Worm (Caenorhabditis elegans) whole organism, late embryonic: ENCODE data around the gene F02A9.1.

ENCODE experiments used
- C08G9.2 ChIP-seq: sonication (generic microtip); optimal IDR thresholded peaks from 2 replicates; lab custom pipeline; 2016; ENCODE audit warnings: mild to moderate bottlenecking, missing genetic modification characterization, moderate library complexity, missing compliant biosample characterization
- C38D4.7 ChIP-seq: fragments of 200-800 bp; sonication (Bioruptor generic); optimal IDR thresholded peaks from 2 replicates; lab custom pipeline; 2018; ENCODE audit warnings: mild to moderate bottlenecking, missing genetic modification characterization, moderate library complexity, missing compliant biosample characterization
- K09A11.1 ChIP-seq: sonication (generic microtip); optimal IDR thresholded peaks from 2 replicates; lab custom pipeline; 2017; ENCODE audit warnings: antibody characterized with exemption, mild to moderate bottlenecking, missing genetic modification characterization, missing compliant biosample characterization; ENCODE audit not compliant: insufficient read depth
- T23F11.4 ChIP-seq: fragments of 200-800 bp; sonication (Bioruptor generic); optimal IDR thresholded peaks from 2 replicates; lab custom pipeline; 2018; ENCODE audit warnings: mild to moderate bottlenecking, missing genetic modification characterization, missing compliant biosample characterization
- Y22D7AL.16 ChIP-seq: sonication (generic microtip); optimal IDR thresholded peaks from 2 replicates; lab custom pipeline; 2016; ENCODE audit warnings: missing genetic modification characterization, missing compliant biosample characterization
- ama-1 ChIP-seq: fragments of 150-350 bp; optimal IDR thresholded peaks from 2 replicates; lab custom pipeline; 2014
- ceh-24 ChIP-seq: sonication (generic microtip); optimal IDR thresholded peaks from 2 replicates; lab custom pipeline; 2016; ENCODE audit warnings: mild to moderate bottlenecking, missing genetic modification characterization, missing compliant biosample characterization
- ceh-31 ChIP-seq: sonication (generic microtip); optimal IDR thresholded peaks from 2 replicates; lab custom pipeline; 2016; ENCODE audit warnings: missing genetic modification characterization, missing compliant biosample characterization
- ceh-34 ChIP-seq: sonication (generic microtip); optimal IDR thresholded peaks from 2 replicates; lab custom pipeline; 2016; ENCODE audit warnings: mild to moderate bottlenecking, missing genetic modification characterization, missing compliant biosample characterization
- ceh-6 ChIP-seq: fragments of 200-800 bp; sonication (Bioruptor generic); optimal IDR thresholded peaks from 2 replicates; lab custom pipeline; 2018; ENCODE audit warnings: mild to moderate bottlenecking, missing genetic modification characterization, missing compliant biosample characterization
- che-1 ChIP-seq: sonication (generic microtip); optimal IDR thresholded peaks from 2 replicates; lab custom pipeline; 2016; ENCODE audit warnings: mild to moderate bottlenecking, missing genetic modification characterization, missing compliant biosample characterization
- dve-1 ChIP-seq: sonication (generic microtip); optimal IDR thresholded peaks from 2 replicates; lab custom pipeline; 2017; ENCODE audit warnings: antibody characterized with exemption, mild to moderate bottlenecking, missing genetic modification characterization, missing compliant biosample characterization
- elt-2 ChIP-seq: sonication (generic microtip); optimal IDR thresholded peaks from 2 replicates; lab custom pipeline; 2016; ENCODE audit warnings: missing genetic modification reagents, missing genetic modification characterization, missing compliant biosample characterization
- elt-4 ChIP-seq: sonication (generic microtip); optimal IDR thresholded peaks from 2 replicates; lab custom pipeline; 2016; ENCODE audit warnings: missing genetic modification characterization, missing compliant biosample characterization
- ets-4 ChIP-seq: sonication (generic microtip); optimal IDR thresholded peaks from 2 replicates; lab custom pipeline; 2016; ENCODE audit warnings: missing genetic modification characterization, missing compliant biosample characterization
- eyg-1 ChIP-seq: sonication (generic microtip); optimal IDR thresholded peaks from 2 replicates; lab custom pipeline; 2016; ENCODE audit warnings: missing genotype, missing genetic modification characterization, missing compliant biosample characterization
- fkh-10 ChIP-seq: fragments of 150-350 bp; optimal IDR thresholded peaks from 2 replicates; lab custom pipeline; 2014; ENCODE audit warnings: missing biosample characterization, missing genetic modification reagents, missing genetic modification characterization
- fkh-6 ChIP-seq: sonication (generic microtip); optimal IDR thresholded peaks from 2 replicates; lab custom pipeline; 2016; ENCODE audit warnings: missing genetic modification characterization, missing compliant biosample characterization
- gmeb-2 ChIP-seq: sonication (generic microtip); optimal IDR thresholded peaks from 2 replicates; lab custom pipeline; 2016; ENCODE audit warnings: missing genetic modification characterization, inconsistent platforms, missing compliant biosample characterization
- hlh-13 ChIP-seq: fragments of 200-800 bp; sonication (Bioruptor generic); optimal IDR thresholded peaks from 2 replicates; lab custom pipeline; 2018; ENCODE audit warnings: mild to moderate bottlenecking, missing genetic modification characterization, missing compliant biosample characterization
- hlh-15 ChIP-seq: sonication (generic microtip); optimal IDR thresholded peaks from 2 replicates; lab custom pipeline; 2016; ENCODE audit warnings: missing genetic modification characterization, missing compliant biosample characterization
- hlh-8 ChIP-seq: sonication (generic microtip); optimal IDR thresholded peaks from 2 replicates; lab custom pipeline; 2016; ENCODE audit warnings: missing genotype, missing genetic modification characterization, missing compliant biosample characterization
- nhr-11 ChIP-seq: fragments of 150-350 bp; optimal IDR thresholded peaks from 2 replicates; lab custom pipeline; 2014; ENCODE audit warnings: missing biosample characterization, missing genetic modification characterization
- npax-4 ChIP-seq: sonication (generic microtip); optimal IDR thresholded peaks from 2 replicates; lab custom pipeline; 2016; ENCODE audit warnings: missing genetic modification characterization, missing compliant biosample characterization
- odd-2 ChIP-seq: sonication (generic microtip); optimal IDR thresholded peaks from 2 replicates; lab custom pipeline; 2017; ENCODE audit warnings: antibody characterized with exemption, mild to moderate bottlenecking, missing genetic modification characterization, missing compliant biosample characterization
- pag-3 ChIP-seq: sonication (generic microtip); optimal IDR thresholded peaks from 2 replicates; lab custom pipeline; 2016; ENCODE audit warnings: missing compliant biosample characterization, missing genetic modification characterization, borderline replicate concordance
- pat-9 ChIP-seq: fragments of 200-800 bp; sonication (Bioruptor generic); optimal IDR thresholded peaks from 2 replicates; lab custom pipeline; 2018; ENCODE audit warnings: mild to moderate bottlenecking, missing genetic modification characterization, moderate library complexity, missing compliant biosample characterization
- pax-1 ChIP-seq: fragments of 150-350 bp; optimal IDR thresholded peaks from 2 replicates; lab custom pipeline; 2014; ENCODE audit warnings: missing biosample characterization, missing genetic modification characterization
- pros-1 ChIP-seq: fragments of 150-350 bp; optimal IDR thresholded peaks from 2 replicates; lab custom pipeline; 2014; ENCODE audit warnings: missing biosample characterization, missing genetic modification reagents, missing genetic modification characterization
- ref-2 ChIP-seq: sonication (generic microtip); optimal IDR thresholded peaks from 2 replicates; lab custom pipeline; 2016; ENCODE audit warnings: missing genetic modification characterization, missing compliant biosample characterization
- sdc-2 ChIP-seq: sonication (generic microtip); optimal IDR thresholded peaks from 2 replicates; lab custom pipeline; 2016; ENCODE audit warnings: missing genotype, missing genetic modification characterization, missing compliant biosample characterization
- sox-2 ChIP-seq: fragments of 200-800 bp; sonication (Bioruptor generic); IDR thresholded peaks from 2 replicates; pipeline ENCODE4 v1.3.6; 2022; ENCODE audit warnings: missing genetic modification reagents, missing genetic modification characterization, missing compliant biosample characterization
- syd-9 ChIP-seq: sonication (generic microtip); optimal IDR thresholded peaks from 2 replicates; lab custom pipeline; 2016; ENCODE audit warnings: mild to moderate bottlenecking, missing genetic modification characterization, moderate library complexity, missing compliant biosample characterization
- tbx-7 ChIP-seq: sonication (generic microtip); optimal IDR thresholded peaks from 2 replicates; lab custom pipeline; 2016; ENCODE audit warnings: missing genotype, missing genetic modification characterization, missing compliant biosample characterization
- unc-3 ChIP-seq, 2 experiments: fragments of 200-800 bp in 1 of 2; sonication (Bioruptor generic) in 1 of 2; sonication (generic microtip) in 1 of 2; conservative IDR thresholded peaks in 1 of 2; optimal IDR thresholded peaks in 1 of 2; 2 replicates each; pipeline versions ENCODE4 v1.3.6 to Lab custom; 2016 to 2022; ENCODE audit warnings: missing compliant biosample characterization in 2 of 2, missing genetic modification characterization in 2 of 2, missing genetic modification reagents in 1 of 2
- unc-42 ChIP-seq: sonication (generic microtip); optimal IDR thresholded peaks from 2 replicates; lab custom pipeline; 2016; ENCODE audit warnings: missing genotype, missing genetic modification characterization, missing compliant biosample characterization
- unc-55 ChIP-seq: sonication (generic microtip); optimal IDR thresholded peaks from 2 replicates; lab custom pipeline; 2017; ENCODE audit warnings: missing biosample characterization, missing genetic modification reagents, missing genetic modification characterization
- unc-86 ChIP-seq: sonication (generic microtip); optimal IDR thresholded peaks from 2 replicates; lab custom pipeline; 2016; ENCODE audit warnings: missing genetic modification characterization, missing compliant biosample characterization
- zip-5 ChIP-seq: sonication (generic microtip); optimal IDR thresholded peaks from 2 replicates; lab custom pipeline; 2016; ENCODE audit warnings: missing genetic modification characterization, missing compliant biosample characterization
- ztf-16 ChIP-seq: sonication (generic microtip); optimal IDR thresholded peaks from 2 replicates; lab custom pipeline; 2017; ENCODE audit warnings: missing genetic modification characterization, missing compliant biosample characterization

The F02A9.1 gene

ce11 chrIII:9112479-9112878 lies 34.9 kb upstream of the F02A9.1 start (continued):
- no peak for TF ChIP-seq dve-1
- TF ChIP-seq pat-9 (tag; lab: Kevin White, UChicago) = no peak
- peak; percentile 49 for TF ChIP-seq ceh-34 (tag; lab: Kevin White, UChicago)
- no peak for TF ChIP-seq unc-86 (tag; lab: Kevin White, UChicago)
- TF ChIP-seq odd-2 (tag; lab: Kevin White, UChicago) = no peak
- TF ChIP-seq ama-1 (lab: Kevin White, UChicago) = no peak
- TF ChIP-seq ceh-6 (GFP tag; lab: Kevin White, UChicago) = no peak
- no peak for TF ChIP-seq fkh-10 (GFP tag; lab: Kevin White, UChicago)
- no peak for TF ChIP-seq unc-3 (GFP tag; conservative IDR thresholded peaks at IDR 0.05; lab: Robert Waterston, UW)
- TF ChIP-seq unc-3 (tag; optimal IDR thresholded peaks at IDR 0.05; lab: Kevin White, UChicago) = no peak
- TF ChIP-seq C08G9.2 (tag; lab: Kevin White, UChicago) = peak; percentile 20
- TF ChIP-seq unc-55 (GFP tag; lab: Kevin White, UChicago) = no peak

- TF ChIP-seq T23F11.4 (no peak), tbx-7 (tag; lab: Kevin White, UChicago) (no peak), ref-2 (tag; lab: Kevin White, UChicago) (no peak), unc-42 (no peak), pax-1 (tag; lab: Kevin White, UChicago) (no peak), nhr-11 (tag; lab: Kevin White, UChicago) (no peak), ceh-24 (tag; lab: Kevin White, UChicago) (no peak), sox-2 (GFP tag; lab: Robert Waterston, UW) (no peak), elt-2 (tag; lab: Kevin White, UChicago) (no peak), sdc-2 (tag; lab: Kevin White, UChicago) (no peak), ztf-16 (tag; lab: Kevin White, UChicago) (no peak), eyg-1 (tag; lab: Kevin White, UChicago) (no peak), C38D4.7 (GFP tag; lab: Kevin White, UChicago) (no peak), npax-4 (tag; lab: Kevin White, UChicago) (no peak), K09A11.1 (tag; lab: Kevin White, UChicago) (no peak), hlh-8 (tag; lab: Kevin White, UChicago) (no peak)
- TF ChIP-seq, all 69 proteins: peak for 0
Measured at ce11 chrIII:9110270-9110669, 32.7 kb upstream of the F02A9.1 start.

- TF ChIP-seq syd-9 (no peak), elt-2 (tag; lab: Kevin White, UChicago) (peak; percentile 6)
- TF ChIP-seq, all 69 proteins: peak for 1
Measured at ce11 chrIII:9109726-9110125, 32.1 kb upstream of the F02A9.1 start.

- no peak for TF ChIP-seq dve-1
- no peak for TF ChIP-seq ets-4
- TF ChIP-seq hlh-15 (tag; lab: Kevin White, UChicago) = no peak
- TF ChIP-seq C08G9.2 (tag; lab: Kevin White, UChicago) = no peak
- TF ChIP-seq che-1 (tag; lab: Kevin White, UChicago) = no peak
- TF ChIP-seq elt-4 (tag; lab: Kevin White, UChicago) = no peak
- TF ChIP-seq zip-5 = no peak
- no peak for TF ChIP-seq gmeb-2 (tag; lab: Kevin White, UChicago)
- no peak for TF ChIP-seq K09A11.1 (tag; lab: Kevin White, UChicago)
- no peak for TF ChIP-seq ceh-34 (tag; lab: Kevin White, UChicago)
- no peak for TF ChIP-seq hlh-8 (tag; lab: Kevin White, UChicago)
- no peak for TF ChIP-seq pax-1 (tag; lab: Kevin White, UChicago)
- no peak for TF ChIP-seq pag-3 (tag; lab: Kevin White, UChicago)
- no peak for TF ChIP-seq ceh-6 (GFP tag; lab: Kevin White, UChicago)
- no peak for TF ChIP-seq pros-1
- TF ChIP-seq ceh-31 = no peak
- no peak for TF ChIP-seq Y22D7AL.16
- TF ChIP-seq fkh-6 (tag; lab: Kevin White, UChicago) = no peak
- TF ChIP-seq hlh-13 (GFP tag; lab: Kevin White, UChicago) = no peak
- TF ChIP-seq, all 69 proteins: peak for 0
Measured at ce11 chrIII:9109172-9109571, 31.6 kb upstream of the F02A9.1 start, which contains the start of gene cya-1. Gene cya-1, minus strand, starts transcription at chrIII:9109272.
